3 fruit fly cellular contexts compared by ENCODE assay signal in genomic region chr3L:12805660-12806289, dm6.
TF ChIP-seq lines count a peak whose summit lies in the region.

Gene Sap130, plus strand, starts transcription at chr3L:12805902.

- TF ChIP-seq CTCF in S2 (optimal IDR thresholded peaks at IDR 0.05; lab: Kevin White, UChicago), result peak; percentile 35
- no peak for TF ChIP-seq CTCF in whole organism, embryonic (GFP tag; optimal IDR thresholded peaks at IDR 0.05; lab: Kevin White, UChicago)

TF ChIP-seq in whole organism, embryonic, 481 proteins besides CTCF, POLR2A, EP300 and RAD21:
- TF ChIP-seq CG8359 (GFP tag; optimal IDR thresholded peaks at IDR 0.05; lab: Kevin White, UChicago; ENCODE audit: borderline replicate concordance) (no peak), zen (tag; optimal IDR thresholded peaks at IDR 0.05; lab: Kevin White, UChicago) (peak; percentile 6), Hr78 (GFP tag; optimal IDR thresholded peaks at IDR 0.05; lab: Kevin White, UChicago) (no peak), MESR4 (GFP tag; optimal IDR thresholded peaks at IDR 0.05; lab: Kevin White, UChicago) (peak; percentile 75), CG34422 (GFP tag; IDR thresholded peaks at IDR 0.05; lab: Robert Waterston, UW) (0 out of 3 replicates have a peak, but pooled peaks have one; percentile 64), gfzf (GFP tag; optimal IDR thresholded peaks at IDR 0.05; lab: Kevin White, UChicago) (peak; percentile 72), ash1 (GFP tag; optimal IDR thresholded peaks at IDR 0.05; lab: Kevin White, UChicago) (no peak), CG4617 (GFP tag; optimal IDR thresholded peaks at IDR 0.05; lab: Kevin White, UChicago; ENCODE audit: borderline replicate concordance) (peak; percentile 56), CG8281 (tag; optimal IDR thresholded peaks at IDR 0.05; lab: Kevin White, UChicago) (no peak), CG3163 (GFP tag; optimal IDR thresholded peaks at IDR 0.05; lab: Kevin White, UChicago) (peak; percentile 31), CG9797 (GFP tag; optimal IDR thresholded peaks at IDR 0.05; lab: Kevin White, UChicago) (peak; percentile 30), Dll (GFP tag; IDR thresholded peaks at IDR 0.05; lab: Robert Waterston, UW; ENCODE audit: partially characterized antibody) (0 out of 4 replicates have a peak, but pooled peaks have one; percentile 41), NC2β (GFP tag; optimal IDR thresholded peaks at IDR 0.05; lab: Kevin White, UChicago) (peak; percentile 5), pzg (GFP tag; optimal IDR thresholded peaks at IDR 0.05; lab: Kevin White, UChicago) (peak; percentile 32), BEAF-32 (GFP tag; optimal IDR thresholded peaks at IDR 0.05; lab: Kevin White, UChicago) (peak; percentile 57), bbx (GFP tag; IDR thresholded peaks at IDR 0.05; lab: Robert Waterston, UW; ENCODE audit: partially characterized antibody) (0 out of 2 replicates have a peak, but pooled peaks have one; percentile 5), fd3F (GFP tag; optimal IDR thresholded peaks at IDR 0.05; lab: Kevin White, UChicago) (no peak), Sin3A (optimal IDR thresholded peaks at IDR 0.05; lab: Kevin White, UChicago) (peak; percentile 6), Hsf (GFP tag; optimal IDR thresholded peaks at IDR 0.05; lab: Kevin White, UChicago) (no peak), knrl (GFP tag; IDR thresholded peaks at IDR 0.05; lab: Robert Waterston, UW; ENCODE audit: partially characterized antibody) (0 out of 3 replicates have a peak, but pooled peaks have one; percentile 13), CG10147 (GFP tag; optimal IDR thresholded peaks at IDR 0.05; lab: Kevin White, UChicago) (peak; percentile 35), Trl (optimal IDR thresholded peaks at IDR 0.05; lab: Kevin White, UChicago) (peak in 1 of 2 experiments; percentile 72), Trl (GFP tag; optimal IDR thresholded peaks at IDR 0.05; lab: Kevin White, UChicago) (no peak), Med (GFP tag; lab: Kevin White, UChicago) (no peak), hbn (GFP tag; IDR thresholded peaks at IDR 0.05; lab: Robert Waterston, UW; ENCODE audit: partially characterized antibody) (0 out of 2 replicates have a peak, but pooled peaks have one; percentile 16), tna (GFP tag; IDR thresholded peaks at IDR 0.05; lab: Robert Waterston, UW; ENCODE audit: partially characterized antibody) (0 out of 2 replicates have a peak, but pooled peaks have one; percentile 20)

TF ChIP-seq in whole organism, prepupa, 60 proteins besides CTCF, POLR2A, EP300 and RAD21:
- TF ChIP-seq CG1621 (tag; optimal IDR thresholded peaks at IDR 0.05; lab: Kevin White, UChicago), result no peak
- TF ChIP-seq Eip78C (GFP tag; lab: Kevin White, UChicago), result peak; percentile 20
- TF ChIP-seq CG8119 (GFP tag; IDR thresholded peaks at IDR 0.05; lab: Robert Waterston, UW), result no peak
- peak; percentile 2 for TF ChIP-seq dsx (GFP tag; optimal IDR thresholded peaks at IDR 0.05; lab: Kevin White, UChicago; ENCODE audit: poor library complexity, severe bottlenecking)
- no peak for TF ChIP-seq fd85E (GFP tag; optimal IDR thresholded peaks at IDR 0.05; lab: Kevin White, UChicago)
- TF ChIP-seq Hr39 (GFP tag; optimal IDR thresholded peaks at IDR 0.05; lab: Kevin White, UChicago), result no peak
TF ChIP-seq in whole organism, prepupa: peak in this region for 2.
